Worm (Caenorhabditis elegans) whole organism, L4 larva: Measurements from ENCODE around the gene F14H3.5.

ENCODE experiments used
- R02D3.7 ChIP-seq: fragments of 150-350 bp; sonication (generic microtip); optimal IDR thresholded peaks from 3 replicates; lab custom pipeline; 2014; ENCODE audit warnings: missing biosample characterization, missing genetic modification characterization
- T26A8.4 ChIP-seq: fragments of 200-800 bp; sonication (Bioruptor generic); IDR thresholded peaks from 2 replicates; pipeline ENCODE4 v1.3.6; 2022; ENCODE audit warnings: missing genetic modification characterization, missing compliant biosample characterization
- Y48G9A.11 ChIP-seq: fragments of 200-800 bp; sonication (Bioruptor generic); IDR thresholded peaks from 2 replicates; pipeline ENCODE4 v1.3.6; 2022; ENCODE audit warnings: missing genetic modification reagents, missing genetic modification characterization, missing compliant biosample characterization
- aha-1 ChIP-seq: fragments of 150-350 bp; peaks from one replicate; lab custom pipeline; 2014; ENCODE audit warnings: missing biosample characterization, missing genetic modification characterization
- aly-2 ChIP-seq: sonication (generic microtip); optimal IDR thresholded peaks from 2 replicates; lab custom pipeline; 2018; ENCODE audit warnings: missing biosample characterization, missing genetic modification characterization
- ceh-28 ChIP-seq: fragments of 150-350 bp; optimal IDR thresholded peaks from 2 replicates; lab custom pipeline; 2014; ENCODE audit warnings: missing biosample characterization, missing genetic modification reagents, missing genetic modification characterization
- ceh-82 ChIP-seq: sonication (generic microtip); optimal IDR thresholded peaks from 2 replicates; lab custom pipeline; 2017; ENCODE audit warnings: missing biosample characterization, missing genetic modification characterization
- ces-1 ChIP-seq: fragments of 150-350 bp; sonication (generic microtip); optimal IDR thresholded peaks from 4 replicates; lab custom pipeline; 2014; ENCODE audit warnings: missing biosample characterization, missing genetic modification reagents, missing genetic modification characterization
- ctbp-1 ChIP-seq: fragments of 200-800 bp; sonication (Bioruptor generic); IDR thresholded peaks from 2 replicates; pipeline ENCODE4 v1.3.6; 2022; ENCODE audit warnings: missing genetic modification reagents, missing genetic modification characterization, missing compliant biosample characterization
- daf-12 ChIP-seq: fragments of 150-350 bp; optimal IDR thresholded peaks from 2 replicates; lab custom pipeline; 2014; ENCODE audit warnings: missing biosample characterization, missing genetic modification reagents, missing genetic modification characterization
- dve-1 ChIP-seq: sonication (generic microtip); optimal IDR thresholded peaks from 2 replicates; lab custom pipeline; 2017; ENCODE audit warnings: antibody characterized with exemption, mild to moderate bottlenecking, missing genetic modification characterization, missing compliant biosample characterization; ENCODE audit not compliant: insufficient read depth
- egl-27 ChIP-seq: sonication (generic microtip); optimal IDR thresholded peaks from 3 replicates; lab custom pipeline; 2017; ENCODE audit warnings: missing biosample characterization, missing genetic modification reagents, missing genetic modification characterization
- hlh-11 ChIP-seq: fragments of 200-800 bp; sonication (Bioruptor generic); optimal IDR thresholded peaks from 2 replicates; lab custom pipeline; 2018; ENCODE audit warnings: mild to moderate bottlenecking, missing genetic modification characterization, missing compliant biosample characterization
- lin-38 ChIP-seq: fragments of 200-800 bp; sonication (Bioruptor generic); IDR thresholded peaks from 2 replicates; pipeline ENCODE4 v1.3.6; 2022; ENCODE audit warnings: missing genetic modification reagents, missing genetic modification characterization, missing compliant biosample characterization
- lin-39 ChIP-seq: fragments of 150-350 bp; optimal IDR thresholded peaks from 2 replicates; lab custom pipeline; 2014; ENCODE audit warnings: missing biosample characterization, missing genetic modification reagents, missing genetic modification characterization
- lir-3 ChIP-seq: sonication (generic microtip); optimal IDR thresholded peaks from 2 replicates; lab custom pipeline; 2016; ENCODE audit warnings: mild to moderate bottlenecking, missing genetic modification characterization, missing compliant biosample characterization
- madf-5 ChIP-seq, 2 experiments: fragments of 200-800 bp; sonication (Bioruptor generic); IDR thresholded peaks; 2 replicates each; pipeline ENCODE4 v1.3.6; 2022; ENCODE audit warnings: missing compliant biosample characterization in 2 of 2, missing genetic modification characterization in 2 of 2
- mes-2 ChIP-seq: sonication (generic microtip); optimal IDR thresholded peaks from 2 replicates; lab custom pipeline; 2016; ENCODE audit warnings: missing genotype, mild to moderate bottlenecking, missing genetic modification characterization, missing compliant biosample characterization; ENCODE audit not compliant: poor library complexity, severe bottlenecking
- mxl-2 ChIP-seq: fragments of 200-800 bp; sonication (Bioruptor generic); conservative IDR thresholded peaks from 2 replicates; pipeline ENCODE4 v1.3.6; 2022; ENCODE audit warnings: missing genetic modification reagents, missing genetic modification characterization, missing compliant biosample characterization
- nhr-11 ChIP-seq: fragments of 150-350 bp; optimal IDR thresholded peaks from 2 replicates; lab custom pipeline; 2014; ENCODE audit warnings: missing biosample characterization, missing genetic modification characterization
- nhr-111 ChIP-seq: fragments of 200-800 bp; sonication (Bioruptor generic); optimal IDR thresholded peaks from 2 replicates; lab custom pipeline; 2018; ENCODE audit warnings: mild to moderate bottlenecking, missing genetic modification characterization, missing compliant biosample characterization
- nhr-28 ChIP-seq: fragments of 150-350 bp; optimal IDR thresholded peaks from 2 replicates; lab custom pipeline; 2014; ENCODE audit warnings: missing biosample characterization, missing genetic modification characterization
- nhr-41 ChIP-seq: fragments of 200-800 bp; sonication (Bioruptor generic); IDR thresholded peaks from 2 replicates; pipeline ENCODE4 v1.3.6; 2022; ENCODE audit warnings: missing genetic modification reagents, missing genetic modification characterization, missing compliant biosample characterization
- nhr-42 ChIP-seq: fragments of 200-800 bp; sonication (Bioruptor generic); IDR thresholded peaks from 2 replicates; pipeline ENCODE4 v1.3.6; 2022; ENCODE audit warnings: missing genetic modification characterization, missing compliant biosample characterization
- nhr-6 ChIP-seq: fragments of 150-350 bp; optimal IDR thresholded peaks from 2 replicates; lab custom pipeline; 2014; ENCODE audit warnings: missing biosample characterization, missing genetic modification characterization
- pha-4 ChIP-seq, 2 experiments: fragments of 150-350 bp in 1 of 2; fragments of 200-800 bp in 1 of 2; sonication (Bioruptor generic) in 1 of 2; IDR thresholded peaks in 1 of 2; optimal IDR thresholded peaks in 1 of 2; 2 replicates each; pipeline versions ENCODE4 v1.3.6 to Lab custom; 2014 to 2022; ENCODE audit warnings: missing genetic modification characterization in 2 of 2, missing genetic modification reagents in 2 of 2, missing biosample characterization in 1 of 2, missing compliant biosample characterization in 1 of 2
- php-3 ChIP-seq: fragments of 200-800 bp; sonication (Bioruptor generic); IDR thresholded peaks from 2 replicates; pipeline ENCODE4 v1.3.6; 2022; ENCODE audit warnings: missing genetic modification reagents, missing genetic modification characterization, missing compliant biosample characterization
- rbr-2 ChIP-seq: sonication (generic microtip); optimal IDR thresholded peaks from 2 replicates; lab custom pipeline; 2016; ENCODE audit warnings: missing genotype, missing genetic modification characterization, missing compliant biosample characterization
- saeg-2 ChIP-seq: fragments of 200-800 bp; sonication (Bioruptor generic); IDR thresholded peaks from 2 replicates; pipeline ENCODE4 v1.3.6; 2022; ENCODE audit warnings: missing genetic modification reagents, missing genetic modification characterization, missing compliant biosample characterization
- set-16 ChIP-seq: fragments of 200-800 bp; sonication (Bioruptor generic); IDR thresholded peaks from 2 replicates; pipeline ENCODE4 v1.3.6; 2022; ENCODE audit warnings: missing genetic modification reagents, missing genetic modification characterization, missing compliant biosample characterization
- snpc-1.2 ChIP-seq: fragments of 200-800 bp; sonication (Bioruptor generic); IDR thresholded peaks from 2 replicates; pipeline ENCODE4 v1.3.6; 2022; ENCODE audit warnings: missing genetic modification reagents, missing genetic modification characterization, missing compliant biosample characterization
- snpc-4 ChIP-seq: fragments of 150-350 bp; optimal IDR thresholded peaks from 2 replicates; lab custom pipeline; 2014; ENCODE audit warnings: missing biosample characterization, missing genetic modification characterization
- spr-1 ChIP-seq: sonication (generic microtip); optimal IDR thresholded peaks from 2 replicates; lab custom pipeline; 2016; ENCODE audit warnings: mild to moderate bottlenecking, missing genetic modification characterization, missing compliant biosample characterization
- spr-3 ChIP-seq: fragments of 200-800 bp; sonication (Bioruptor generic); optimal IDR thresholded peaks from 2 replicates; lab custom pipeline; 2018; ENCODE audit warnings: mild to moderate bottlenecking, missing genetic modification characterization, missing compliant biosample characterization
- unc-130 ChIP-seq: sonication (generic microtip); optimal IDR thresholded peaks from 2 replicates; lab custom pipeline; 2016; ENCODE audit warnings: missing genetic modification reagents, missing genetic modification characterization, missing compliant biosample characterization
- unc-62 ChIP-seq, 3 experiments: fragments of 150-350 bp in 1 of 3; sonication (generic microtip); optimal IDR thresholded peaks in 2 of 3; peaks in 1 of 3; 1 replicate in 1 of 3; 2 replicates in 2 of 3; lab custom pipeline; 2014 to 2017; ENCODE audit warnings: missing biosample characterization in 3 of 3, missing genetic modification characterization in 3 of 3, missing genetic modification reagents in 3 of 3, missing genotype in 1 of 3

The F14H3.5 gene

ce11 chrV:16032761-16033160, 24.1 kb downstream of the F14H3.5 start, which contains the start of gene T10C6.16:
Gene T10C6.16, minus strand, starts transcription at chrV:16033005.
- TF ChIP-seq unc-62 (GFP tag; optimal IDR thresholded peaks at IDR 0.05 in 1 of 2; lab: Kevin White, UChicago) = peak in 1 of 2 experiments; percentile 97
- no peak for TF ChIP-seq unc-62 (tag; optimal IDR thresholded peaks at IDR 0.05; lab: Kevin White, UChicago)
- peak; percentile 79 for TF ChIP-seq aha-1 (tag; lab: Kevin White, UChicago)
- TF ChIP-seq rbr-2 (tag; lab: Kevin White, UChicago) = no peak
- TF ChIP-seq R02D3.7 (tag; lab: Kevin White, UChicago) = no peak
- TF ChIP-seq snpc-1.2 (GFP tag; lab: Robert Waterston, UW) = 0 out of 2 replicates have a peak, but pooled peaks have one; percentile 8
- no peak for TF ChIP-seq nhr-11

DNA sequence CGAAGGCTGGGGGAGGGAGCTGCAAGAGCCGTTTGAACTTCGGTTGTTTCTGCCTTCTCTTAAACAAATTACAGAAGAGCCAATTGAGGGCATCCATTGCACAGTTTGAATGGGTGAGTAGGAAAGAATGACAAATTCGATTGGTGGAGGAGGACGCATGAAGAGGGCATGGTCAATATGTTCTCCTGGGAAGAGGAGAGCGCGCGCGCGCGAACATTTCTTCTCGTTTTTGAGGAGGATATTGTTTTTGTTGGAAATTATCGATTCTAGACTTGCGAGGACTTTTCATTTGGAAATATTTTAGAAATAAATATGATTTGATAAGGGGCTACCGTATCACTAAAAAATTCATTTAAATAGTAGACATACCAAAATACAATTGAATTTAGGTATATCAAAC, 25.3 kb downstream of the F14H3.5 start, which contains the start of gene T10C6.7:
Gene T10C6.7, minus strand, starts transcription at position 143 of the 400 bp plus-strand sequence.
- TF ChIP-seq ces-1 (GFP tag; lab: Kevin White, UChicago) = no peak
- no peak for TF ChIP-seq aha-1 (tag; lab: Kevin White, UChicago)
- TF ChIP-seq aly-2 (tag; lab: Kevin White, UChicago) = no peak
- TF ChIP-seq lin-38 = no peak
- no peak for TF ChIP-seq dve-1 (tag; lab: Kevin White, UChicago)
- no peak for TF ChIP-seq ceh-28 (tag; lab: Kevin White, UChicago)
- no peak for TF ChIP-seq set-16 (GFP tag; lab: Robert Waterston, UW)
- TF ChIP-seq php-3 (GFP tag; lab: Robert Waterston, UW) = no peak
- no peak for TF ChIP-seq mxl-2 (GFP tag; lab: Robert Waterston, UW)
- TF ChIP-seq nhr-111 (GFP tag; lab: Kevin White, UChicago) = no peak
- no peak for TF ChIP-seq nhr-6
- no peak for TF ChIP-seq spr-3 (GFP tag; lab: Kevin White, UChicago)
- TF ChIP-seq pha-4 (GFP tag; IDR thresholded peaks at IDR 0.05; lab: Robert Waterston, UW) = no peak
- TF ChIP-seq pha-4 (tag; optimal IDR thresholded peaks at IDR 0.05; lab: Kevin White, UChicago) = no peak
- no peak for TF ChIP-seq nhr-41 (GFP tag; lab: Robert Waterston, UW)
- TF ChIP-seq unc-130 (GFP tag; lab: Kevin White, UChicago) = no peak
- TF ChIP-seq rbr-2 (tag; lab: Kevin White, UChicago) = no peak
- TF ChIP-seq ceh-82 (tag; lab: Kevin White, UChicago) = no peak
- TF ChIP-seq egl-27 (tag; lab: Kevin White, UChicago) = no peak
- TF ChIP-seq spr-1 (tag; lab: Kevin White, UChicago) = no peak

DNA sequence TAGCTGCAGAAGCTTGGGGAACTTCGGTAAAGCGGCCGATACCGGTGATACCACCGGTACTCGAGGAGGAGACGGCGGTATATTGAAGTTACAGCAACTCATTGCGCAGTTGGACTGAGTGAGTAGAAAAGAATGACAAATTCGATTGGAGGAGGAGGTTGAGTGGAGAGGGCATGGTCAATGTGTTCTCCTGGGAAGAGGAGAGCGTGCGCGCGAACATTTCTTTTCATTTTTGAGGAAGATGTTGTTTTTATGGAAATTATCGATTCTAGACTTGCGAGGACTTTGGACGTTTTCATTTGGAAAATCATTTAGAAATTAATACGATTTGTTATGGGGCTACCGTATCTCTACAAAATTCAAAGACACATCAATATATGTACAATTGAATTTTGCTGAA, 27.6 kb downstream of the F14H3.5 start:
- TF ChIP-seq mes-2 (no peak), rbr-2 (tag; lab: Kevin White, UChicago) (no peak), madf-5 (GFP tag; IDR thresholded peaks at IDR 0.05; lab: Robert Waterston, UW) (no peak), nhr-28 (no peak), ctbp-1 (GFP tag; lab: Robert Waterston, UW) (no peak), nhr-42 (GFP tag; lab: Robert Waterston, UW) (no peak), saeg-2 (GFP tag; lab: Robert Waterston, UW) (no peak), lin-39 (no peak), T26A8.4 (no peak), snpc-4 (tag; lab: Kevin White, UChicago) (no peak), lir-3 (tag; lab: Kevin White, UChicago) (no peak), daf-12 (tag; lab: Kevin White, UChicago) (no peak), hlh-11 (tag; lab: Kevin White, UChicago) (no peak), Y48G9A.11 (no peak)
- TF ChIP-seq, all 104 proteins: peak for 0
